Fruit fly (Drosophila melanogaster): ENCODE results near the gene CG14257.

The CG14257 gene

dm6 chr3R:27118346-27118745, 42.7 kb downstream of the CG14257 start, which contains the start of gene CG5882 (continued):
- TF ChIP-seq CG5245 (GFP tag; optimal IDR thresholded peaks at IDR 0.05) = no peak
- TF ChIP-seq CG10543 (GFP tag; optimal IDR thresholded peaks at IDR 0.05) = no peak
- TF ChIP-seq slou (GFP tag; optimal IDR thresholded peaks at IDR 0.05) = no peak
- TF ChIP-seq kah (GFP tag; optimal IDR thresholded peaks at IDR 0.05) = no peak

dm6 chr3R:27124588-27124987, 48.9 kb downstream of the CG14257 start, which contains the start of gene CG6059:
TSS of gene CG6059 (minus strand) at chr3R:27124688.
- TF ChIP-seq CG10366 (GFP tag; IDR thresholded peaks at IDR 0.05) (no peak), Gug (GFP tag; IDR thresholded peaks at IDR 0.05) (no peak)

dm6 chr3R:27128723-27129122, 53.1 kb downstream of the CG14257 start:
- TF ChIP-seq CG10565 (GFP tag; optimal IDR thresholded peaks at IDR 0.05) = no peak
- no peak for TF ChIP-seq NC2α (GFP tag; optimal IDR thresholded peaks at IDR 0.05)
- no peak for TF ChIP-seq CG12942 (GFP tag; optimal IDR thresholded peaks at IDR 0.05)
- TF ChIP-seq trem (tag; optimal IDR thresholded peaks at IDR 0.05) = no peak
- TF ChIP-seq sr (GFP tag; IDR thresholded peaks at IDR 0.05) = no peak
- no peak for TF ChIP-seq sqz (GFP tag; optimal IDR thresholded peaks at IDR 0.05)
- no peak for TF ChIP-seq Doc2 (GFP tag; IDR thresholded peaks at IDR 0.05)
- TF ChIP-seq CG1603 (tag; optimal IDR thresholded peaks at IDR 0.05) = no peak
- no peak for TF ChIP-seq kah (GFP tag; optimal IDR thresholded peaks at IDR 0.05)
- no peak for TF ChIP-seq Ets65A (GFP tag)
- TF ChIP-seq CG16779 (GFP tag; IDR thresholded peaks at IDR 0.05) = no peak
- no peak for TF ChIP-seq CG3726 (GFP tag; IDR thresholded peaks at IDR 0.05)
- no peak for TF ChIP-seq CG17385 (GFP tag; optimal IDR thresholded peaks at IDR 0.05)
- TF ChIP-seq NfI (GFP tag; optimal IDR thresholded peaks at IDR 0.05) = no peak

- TF ChIP-seq row (GFP tag; IDR thresholded peaks at IDR 0.05) (peak; percentile 6; the same call in 1 of the 3 replicates), her (GFP tag; optimal IDR thresholded peaks at IDR 0.05) (no peak), D19A (tag; optimal IDR thresholded peaks at IDR 0.05) (no peak), exex (tag; optimal IDR thresholded peaks at IDR 0.05) (no peak), corto (GFP tag; optimal IDR thresholded peaks at IDR 0.05) (peak; percentile 25), PHDP (tag; optimal IDR thresholded peaks at IDR 0.05) (no peak), fd64A (GFP tag; optimal IDR thresholded peaks at IDR 0.05) (no peak), CG7839 (tag; optimal IDR thresholded peaks at IDR 0.05) (no peak), rib (GFP tag; IDR thresholded peaks at IDR 0.05) (peak; percentile 14; the same call in 1 of the 2 replicates), CG3281 (GFP tag; optimal IDR thresholded peaks at IDR 0.05) (peak; percentile 47), CG34224 (GFP tag; IDR thresholded peaks at IDR 0.05; ENCODE audit: partially characterized antibody) (no peak), wor (GFP tag; IDR thresholded peaks at IDR 0.05) (no peak), tx (GFP tag; optimal IDR thresholded peaks at IDR 0.05) (no peak), CG14050 (GFP tag; IDR thresholded peaks at IDR 0.05) (peak; percentile 42; the same call in 2 of the 3 replicates), CG3163 (GFP tag; optimal IDR thresholded peaks at IDR 0.05) (peak; percentile 10), CG12659 (GFP tag; optimal IDR thresholded peaks at IDR 0.05) (peak; percentile 13), mam (GFP tag; optimal IDR thresholded peaks at IDR 0.05) (peak; percentile 26), schlank (tag; optimal IDR thresholded peaks at IDR 0.05) (no peak), CG4730 (GFP tag; IDR thresholded peaks at IDR 0.05) (0 out of 2 replicates have a peak, but pooled peaks have one; percentile 20), esg (GFP tag; conservative IDR thresholded peaks at IDR 0.05) (peak; percentile 35; the same call in 1 of the 2 replicates), bsh (GFP tag; optimal IDR thresholded peaks at IDR 0.05) (no peak), ems (GFP tag; optimal IDR thresholded peaks at IDR 0.05) (no peak), D19B (GFP tag; optimal IDR thresholded peaks at IDR 0.05) (peak; percentile 90), CG9215 (GFP tag; IDR thresholded peaks at IDR 0.05) (peak; percentile 16; the same call in 1 of the 2 replicates), chm (GFP tag; IDR thresholded peaks at IDR 0.05) (no peak), fd96Cb (tag; optimal IDR thresholded peaks at IDR 0.05) (peak; percentile 4), CG9817 (tag; optimal IDR thresholded peaks at IDR 0.05) (no peak)
These were observed 54.1 kb downstream of the CG14257 start for dm6 chr3R:27129580-27130385.

All from whole organism, embryonic.